Fruit fly (Drosophila melanogaster) whole organism, wandering third instar larva: ENCODE data around the gene CG3734.

ENCODE experiments used
- Abd-B ChIP-seq: fragments of >200 bp; optimal IDR thresholded peaks from 2 replicates; lab custom pipeline; 2017; ENCODE audit warnings: missing biosample characterization, missing genetic modification characterization
- CG32264 ChIP-seq: fragments of 200-800 bp; sonication (Bioruptor generic); optimal IDR thresholded peaks from 2 replicates; lab custom pipeline; 2016; ENCODE audit warnings: missing biosample characterization, missing genetic modification characterization
- CG9705 ChIP-seq: fragments of 200-800 bp; sonication (Bioruptor generic); optimal IDR thresholded peaks from 2 replicates; lab custom pipeline; 2018; ENCODE audit warnings: missing biosample characterization, mild to moderate bottlenecking, missing genetic modification characterization
- Dfd ChIP-seq: fragments of >200 bp; optimal IDR thresholded peaks from 2 replicates; lab custom pipeline; 2017; ENCODE audit warnings: missing biosample characterization, missing genetic modification characterization
- Dif ChIP-seq: fragments of 200-275, 200-300 bp; sonication (Bioruptor generic); optimal IDR thresholded peaks from 2 replicates; lab custom pipeline; 2018; ENCODE audit warnings: missing biosample characterization, missing genetic modification characterization; ENCODE audit not compliant: partially characterized antibody
- GATAd ChIP-seq: sonication (Bioruptor generic); optimal IDR thresholded peaks from 2 replicates; lab custom pipeline; 2016; ENCODE audit warnings: missing biosample characterization, missing genetic modification characterization
- HLH106 ChIP-seq: fragments of 200-800 bp; optimal IDR thresholded peaks from 3 replicates; lab custom pipeline; 2019; ENCODE audit warnings: missing biosample characterization, mild to moderate bottlenecking, missing genetic modification characterization, moderate library complexity
- Hnf4 ChIP-seq: fragments of 200-800 bp; sonication (Bioruptor generic); optimal IDR thresholded peaks from 2 replicates; lab custom pipeline; 2016; ENCODE audit warnings: missing biosample characterization, mild to moderate bottlenecking, missing genetic modification characterization
- Hr78 ChIP-seq: fragments of >200 bp; optimal IDR thresholded peaks from 2 replicates; lab custom pipeline; 2017; ENCODE audit warnings: missing biosample characterization, missing genetic modification characterization
- Hr83 ChIP-seq: fragments of 200-300 bp; sonication (Bioruptor generic); optimal IDR thresholded peaks from 2 replicates; lab custom pipeline; 2016; ENCODE audit warnings: missing biosample characterization, mild to moderate bottlenecking, missing genetic modification characterization, moderate library complexity; ENCODE audit not compliant: poor library complexity, severe bottlenecking
- Jra ChIP-seq: sonication (Bioruptor generic); optimal IDR thresholded peaks from 2 replicates; lab custom pipeline; 2016; ENCODE audit warnings: missing biosample characterization, missing genetic modification characterization
- Mio ChIP-seq: sonication (Bioruptor generic); optimal IDR thresholded peaks from 2 replicates; lab custom pipeline; 2016; ENCODE audit warnings: missing biosample characterization, missing genetic modification characterization
- Myc ChIP-seq: fragments of >200 bp; optimal IDR thresholded peaks from 2 replicates; lab custom pipeline; 2017
- N ChIP-seq: fragments of >200 bp; optimal IDR thresholded peaks from 2 replicates; lab custom pipeline; 2018; ENCODE audit warnings: missing biosample characterization, missing external identifiers, missing genetic modification characterization
- Rel ChIP-seq, 2 experiments: fragments of 200-800 bp; sonication (Bioruptor generic) in 1 of 2; optimal IDR thresholded peaks; 2 replicates in 1 of 2; 3 replicates in 1 of 2; lab custom pipeline; 2016 to 2019; ENCODE audit warnings: mild to moderate bottlenecking in 2 of 2, missing biosample characterization in 2 of 2, missing genetic modification characterization in 2 of 2, moderate library complexity in 1 of 2
- Sp1 ChIP-seq: fragments of 200-800 bp; sonication (Bioruptor generic); optimal IDR thresholded peaks from 3 replicates; lab custom pipeline; 2019; ENCODE audit warnings: missing biosample characterization, mild to moderate bottlenecking, missing genetic modification characterization, moderate library complexity
- Vsx2 ChIP-seq: fragments of 200-300, 225-300 bp; sonication (Bioruptor generic); optimal IDR thresholded peaks from 2 replicates; lab custom pipeline; 2018; ENCODE audit warnings: missing biosample characterization, missing genetic modification characterization; ENCODE audit not compliant: partially characterized antibody
- br ChIP-seq: fragments of 200-800 bp; sonication (Bioruptor generic); optimal IDR thresholded peaks from 2 replicates; lab custom pipeline; 2016; ENCODE audit warnings: missing biosample characterization, missing genetic modification characterization
- brk ChIP-seq: fragments of 200-800 bp; sonication (Bioruptor generic); optimal IDR thresholded peaks from 2 replicates; lab custom pipeline; 2016; ENCODE audit warnings: missing biosample characterization, mild to moderate bottlenecking, missing genetic modification characterization
- dl ChIP-seq, 2 experiments: fragments of 175-275, 200-275 bp in 1 of 2; fragments of 200-275 bp in 1 of 2; sonication (Bioruptor generic); optimal IDR thresholded peaks; lab custom pipeline; 2018; ENCODE audit warnings: mild to moderate bottlenecking in 2 of 2, missing biosample characterization in 2 of 2, missing genetic modification characterization in 2 of 2, moderate library complexity in 2 of 2; ENCODE audit not compliant: partially characterized antibody in 2 of 2, insufficient read depth in 1 of 2
- dmrt93B ChIP-seq: fragments of 200-800 bp; sonication (Bioruptor generic); optimal IDR thresholded peaks from 2 replicates; lab custom pipeline; 2018; ENCODE audit warnings: missing biosample characterization, mild to moderate bottlenecking, missing genetic modification characterization
- dsf ChIP-seq: sonication (Bioruptor generic); optimal IDR thresholded peaks from 2 replicates; lab custom pipeline; 2016; ENCODE audit warnings: missing biosample characterization, missing genetic modification characterization, borderline replicate concordance
- ey ChIP-seq: fragments of 200-800 bp; sonication (Bioruptor generic); optimal IDR thresholded peaks from 2 replicates; lab custom pipeline; 2016; ENCODE audit warnings: missing biosample characterization, missing genetic modification characterization
- fru ChIP-seq: fragments of 200-800 bp; sonication (Bioruptor generic); optimal IDR thresholded peaks from 3 replicates; lab custom pipeline; 2016; ENCODE audit warnings: missing biosample characterization, mild to moderate bottlenecking, missing genetic modification characterization
- h ChIP-seq: fragments of 200-800 bp; sonication (Bioruptor generic); optimal IDR thresholded peaks from 3 replicates; lab custom pipeline; 2016; ENCODE audit warnings: missing biosample characterization, mild to moderate bottlenecking, missing genetic modification characterization
- jim ChIP-seq: fragments of 175-275, 200-325 bp; sonication (Bioruptor generic); optimal IDR thresholded peaks from 2 replicates; lab custom pipeline; 2016; ENCODE audit warnings: missing biosample characterization, mild to moderate bottlenecking, missing genetic modification characterization
- pan ChIP-seq: fragments of >200 bp; optimal IDR thresholded peaks from 2 replicates; lab custom pipeline; 2017
- psq ChIP-seq: fragments of 200-800 bp; sonication (Bioruptor generic); optimal IDR thresholded peaks from 3 replicates; lab custom pipeline; 2017; ENCODE audit warnings: missing biosample characterization, mild to moderate bottlenecking, missing genetic modification characterization, moderate library complexity
- rgr ChIP-seq: fragments of 200-800 bp; sonication (Bioruptor generic); optimal IDR thresholded peaks from 3 replicates; lab custom pipeline; 2016; ENCODE audit warnings: missing biosample characterization, mild to moderate bottlenecking, missing genetic modification characterization
- sage ChIP-seq: fragments of 200-800 bp; sonication (Bioruptor generic); optimal IDR thresholded peaks from 2 replicates; lab custom pipeline; 2016; ENCODE audit warnings: missing biosample characterization, mild to moderate bottlenecking, missing genetic modification characterization
- sv ChIP-seq: fragments of 200-800 bp; sonication (Bioruptor generic); optimal IDR thresholded peaks from 3 replicates; lab custom pipeline; 2016; ENCODE audit warnings: missing biosample characterization, missing genetic modification characterization
- usp ChIP-seq: fragments of >200 bp; optimal IDR thresholded peaks from 2 replicates; lab custom pipeline; 2017; ENCODE audit warnings: missing biosample characterization, missing genetic modification characterization
- woc ChIP-seq: sonication (Bioruptor generic); optimal IDR thresholded peaks from 2 replicates; lab custom pipeline; 2016; ENCODE audit warnings: missing biosample characterization, mild to moderate bottlenecking, missing genetic modification characterization

Gene CG3734

DNA sequence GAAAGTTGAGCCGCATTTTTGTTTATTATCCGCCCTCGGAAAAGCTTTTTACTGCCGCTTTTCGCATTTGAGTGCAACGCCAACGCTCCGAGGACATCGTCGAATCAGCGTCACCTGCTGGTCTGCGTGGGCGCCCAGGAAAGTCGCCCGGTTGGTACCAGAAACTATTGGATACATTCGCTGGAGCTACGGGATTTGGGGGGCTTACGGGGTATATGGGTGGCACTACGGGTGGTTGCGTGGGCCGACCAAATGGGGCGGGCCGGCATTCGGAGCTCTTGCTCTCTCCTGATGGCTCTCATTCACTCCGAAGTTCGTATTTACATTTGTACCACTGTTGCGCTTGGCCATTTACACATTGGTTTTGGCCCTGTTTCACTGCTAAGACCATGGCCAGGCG, 23.7 kb downstream of the CG3734 start:
- TF ChIP-seq Mio (GFP tag; lab: Kevin White, UChicago) = no peak
- TF ChIP-seq Dfd (GFP tag; lab: Kevin White, UChicago) = no peak
- TF ChIP-seq pan (lab: Kevin White, UChicago) = no peak
- no peak for TF ChIP-seq CG32264 (GFP tag; lab: Kevin White, UChicago)
- no peak for TF ChIP-seq ey (GFP tag; lab: Kevin White, UChicago)
- no peak for TF ChIP-seq fru (GFP tag; lab: Kevin White, UChicago)
- no peak for TF ChIP-seq dsf (GFP tag; lab: Kevin White, UChicago)
- no peak for TF ChIP-seq dmrt93B (GFP tag; lab: Kevin White, UChicago)
- TF ChIP-seq usp = no peak
- TF ChIP-seq Dif (GFP tag; lab: Kevin White, UChicago) = no peak
- no peak for TF ChIP-seq h (GFP tag; lab: Kevin White, UChicago)
- no peak for TF ChIP-seq psq (GFP tag; lab: Kevin White, UChicago)
- no peak for TF ChIP-seq sage (GFP tag; lab: Kevin White, UChicago)
- no peak for TF ChIP-seq dl (GFP tag; optimal IDR thresholded peaks at IDR 0.05; lab: Kevin White, UChicago; ENCODE audit: insufficient read depth in 1 of 2, partially characterized antibody in 2 of 2)
- TF ChIP-seq Sp1 = no peak
- TF ChIP-seq Hr83 (GFP tag; lab: Kevin White, UChicago) = no peak
- no peak for TF ChIP-seq Rel (GFP tag; optimal IDR thresholded peaks at IDR 0.05; lab: Kevin White, UChicago)
- no peak for TF ChIP-seq Rel (tag; optimal IDR thresholded peaks at IDR 0.05; lab: Kevin White, UChicago)
- no peak for TF ChIP-seq GATAd (GFP tag; lab: Kevin White, UChicago)
- no peak for TF ChIP-seq CG9705 (GFP tag; lab: Kevin White, UChicago)

- TF ChIP-seq Vsx2 (GFP tag; lab: Kevin White, UChicago) (no peak), Dfd (GFP tag; lab: Kevin White, UChicago) (no peak), ey (GFP tag; lab: Kevin White, UChicago) (no peak), br (no peak), Rel (GFP tag; optimal IDR thresholded peaks at IDR 0.05; lab: Kevin White, UChicago) (no peak), Rel (tag; optimal IDR thresholded peaks at IDR 0.05; lab: Kevin White, UChicago) (no peak), Hnf4 (GFP tag; lab: Kevin White, UChicago) (no peak), Abd-B (GFP tag; lab: Kevin White, UChicago) (no peak), psq (GFP tag; lab: Kevin White, UChicago) (no peak), Hr83 (GFP tag; lab: Kevin White, UChicago) (no peak), dl (GFP tag; optimal IDR thresholded peaks at IDR 0.05; lab: Kevin White, UChicago; ENCODE audit: insufficient read depth in 1 of 2, partially characterized antibody in 2 of 2) (no peak), sv (GFP tag; lab: Kevin White, UChicago) (no peak), HLH106 (tag; lab: Kevin White, UChicago) (no peak), usp (no peak), sage (GFP tag; lab: Kevin White, UChicago) (no peak)
Observed at dm6 chr3R:19412434-19412833, 24.8 kb downstream of the CG3734 start, which contains the start of gene CG31221. Gene CG31221, plus strand, starts transcription at chr3R:19412689.

dm6 chr3R:19425099-19425498, 37.4 kb downstream of the CG3734 start, which contains the start of gene CG3517:
Gene CG3517, minus strand, starts transcription at chr3R:19425199.
- no peak for TF ChIP-seq sv (GFP tag; lab: Kevin White, UChicago)
- no peak for TF ChIP-seq GATAd (GFP tag; lab: Kevin White, UChicago)
- no peak for TF ChIP-seq jim (GFP tag; lab: Kevin White, UChicago)
- no peak for TF ChIP-seq br
- no peak for TF ChIP-seq ey (GFP tag; lab: Kevin White, UChicago)
- no peak for TF ChIP-seq Jra
- no peak for TF ChIP-seq h (GFP tag; lab: Kevin White, UChicago)
- TF ChIP-seq CG32264 (GFP tag; lab: Kevin White, UChicago) = no peak
- no peak for TF ChIP-seq Vsx2 (GFP tag; lab: Kevin White, UChicago)
- no peak for TF ChIP-seq rgr
- no peak for TF ChIP-seq Abd-B (GFP tag; lab: Kevin White, UChicago)
- TF ChIP-seq N (GFP tag; lab: Kevin White, UChicago) = no peak
- no peak for TF ChIP-seq Rel (GFP tag; optimal IDR thresholded peaks at IDR 0.05; lab: Kevin White, UChicago)
- no peak for TF ChIP-seq Rel (tag; optimal IDR thresholded peaks at IDR 0.05; lab: Kevin White, UChicago)
- no peak for TF ChIP-seq woc (GFP tag; lab: Kevin White, UChicago)
- TF ChIP-seq Sp1 = no peak
- no peak for TF ChIP-seq Mio (GFP tag; lab: Kevin White, UChicago)
- TF ChIP-seq Dfd (GFP tag; lab: Kevin White, UChicago) = no peak
- TF ChIP-seq Myc = no peak
- no peak for TF ChIP-seq Hr78 (GFP tag; lab: Kevin White, UChicago)
- TF ChIP-seq brk (GFP tag; lab: Kevin White, UChicago) = no peak
